Worm (Caenorhabditis elegans): Measurements from ENCODE around the gene Y57A10C.8.

DNA sequence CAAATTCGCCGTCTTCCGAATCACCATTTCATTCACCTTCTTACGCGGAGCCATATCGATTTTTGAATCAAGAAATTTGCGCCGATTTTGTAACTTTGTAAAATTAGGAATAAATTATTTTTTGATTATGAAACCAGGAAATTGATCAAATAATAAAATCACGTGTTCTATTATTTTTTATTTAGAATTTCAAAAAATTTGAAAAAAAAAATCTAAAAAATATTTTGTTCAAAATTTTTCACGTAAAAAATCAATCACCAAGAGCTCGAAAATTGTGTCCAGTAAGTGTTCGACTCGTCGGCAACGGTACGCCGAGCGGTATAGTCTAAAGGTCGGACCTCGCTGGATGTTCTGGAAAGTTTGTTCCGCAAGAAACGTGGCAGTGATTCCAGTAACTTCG lies 36.0 kb downstream of the Y57A10C.8 start, which contains the start of gene Y57A10B.7:
- TF ChIP-seq sea-1 (GFP tag; conservative IDR thresholded peaks at IDR 0.05) (no peak), ets-7 (tag; optimal IDR thresholded peaks at IDR 0.05) (no peak), tbx-37 (GFP tag; conservative IDR thresholded peaks at IDR 0.05) (no peak), B0310.2 (tag; optimal IDR thresholded peaks at IDR 0.05) (no peak), flt-1 (GFP tag; IDR thresholded peaks at IDR 0.05) (no peak), ceh-13 (GFP tag; optimal IDR thresholded peaks at IDR 0.05) (no peak), hmg-4 (GFP tag; optimal IDR thresholded peaks at IDR 0.05) (no peak), tbx-11 (GFP tag; IDR thresholded peaks at IDR 0.05) (no peak), scrt-1 (GFP tag; IDR thresholded peaks at IDR 0.05) (no peak), ama-1 (optimal IDR thresholded peaks at IDR 0.05) (no peak), ceh-36 (tag; optimal IDR thresholded peaks at IDR 0.05) (no peak), aly-1 (tag; optimal IDR thresholded peaks at IDR 0.05) (no peak), pes-1 (GFP tag; IDR thresholded peaks at IDR 0.05) (no peak), hnd-1 (tag; optimal IDR thresholded peaks at IDR 0.05) (no peak)
